Worm (Caenorhabditis elegans): ENCODE results near the gene F22E5.22.

ce11 chrII:2641777-2642176 lies 23.9 kb upstream of the F22E5.22 start, which contains the start of gene F22E5.7:
- TF ChIP-seq snpc-4 (tag; optimal IDR thresholded peaks at IDR 0.05) (no peak), unc-62 (GFP tag; optimal IDR thresholded peaks at IDR 0.05) (no peak), ztf-11 (tag; optimal IDR thresholded peaks at IDR 0.05) (no peak), unc-120 (tag; optimal IDR thresholded peaks at IDR 0.05; ENCODE audit: poor library complexity, severe bottlenecking) (no peak), unc-39 (tag; optimal IDR thresholded peaks at IDR 0.05) (no peak), lsy-2 (tag; optimal IDR thresholded peaks at IDR 0.05) (no peak), nhr-28 (tag; optimal IDR thresholded peaks at IDR 0.05) (no peak), nhr-237 (tag; optimal IDR thresholded peaks at IDR 0.05) (no peak), lin-13 (tag; optimal IDR thresholded peaks at IDR 0.05) (no peak), sem-2 (GFP tag; optimal IDR thresholded peaks at IDR 0.05) (no peak)

Data from whole organism, mixed stage, embryonic.